Worm (Caenorhabditis elegans) whole organism, L2 larva: ENCODE measurements around the gene lact-5.

ENCODE experiments used
- ZK546.5 ChIP-seq: sonication (generic microtip); optimal IDR thresholded peaks from 2 replicates; lab custom pipeline; 2017; ENCODE audit warnings: missing biosample characterization, missing genetic modification characterization
- alr-1 ChIP-seq: fragments of 150-350 bp; optimal IDR thresholded peaks from 2 replicates; lab custom pipeline; 2014; ENCODE audit warnings: missing biosample characterization, missing genetic modification characterization
- elt-1 ChIP-seq: fragments of 150-350 bp; optimal IDR thresholded peaks from 2 replicates; lab custom pipeline; 2014; ENCODE audit warnings: missing biosample characterization, missing genetic modification characterization
- elt-3 ChIP-seq: sonication (generic microtip); optimal IDR thresholded peaks from 2 replicates; lab custom pipeline; 2017; ENCODE audit warnings: missing biosample characterization, missing genetic modification characterization
- fos-1 ChIP-seq: fragments of 150-350 bp; optimal IDR thresholded peaks from 2 replicates; lab custom pipeline; 2014; ENCODE audit warnings: missing biosample characterization, missing genetic modification characterization
- nhr-11 ChIP-seq: fragments of 150-350 bp; optimal IDR thresholded peaks from 2 replicates; lab custom pipeline; 2014; ENCODE audit warnings: missing biosample characterization, missing genetic modification characterization
- nhr-237 ChIP-seq: fragments of 150-350 bp; optimal IDR thresholded peaks from 2 replicates; lab custom pipeline; 2014; ENCODE audit warnings: missing biosample characterization, missing genetic modification characterization
- skn-1 ChIP-seq: sonication (generic microtip); optimal IDR thresholded peaks from 2 replicates; lab custom pipeline; 2017; ENCODE audit warnings: missing biosample characterization, missing genetic modification characterization
- unc-39 ChIP-seq: fragments of 150-350 bp; optimal IDR thresholded peaks from 2 replicates; lab custom pipeline; 2014; ENCODE audit warnings: missing biosample characterization, missing genetic modification characterization
- ztf-11 ChIP-seq: sonication (generic microtip); optimal IDR thresholded peaks from 2 replicates; lab custom pipeline; 2017; ENCODE audit warnings: missing biosample characterization, missing genetic modification characterization
- ztf-4 ChIP-seq: fragments of 150-350 bp; optimal IDR thresholded peaks from 2 replicates; lab custom pipeline; 2014; ENCODE audit warnings: missing biosample characterization, missing genetic modification characterization

DNA sequence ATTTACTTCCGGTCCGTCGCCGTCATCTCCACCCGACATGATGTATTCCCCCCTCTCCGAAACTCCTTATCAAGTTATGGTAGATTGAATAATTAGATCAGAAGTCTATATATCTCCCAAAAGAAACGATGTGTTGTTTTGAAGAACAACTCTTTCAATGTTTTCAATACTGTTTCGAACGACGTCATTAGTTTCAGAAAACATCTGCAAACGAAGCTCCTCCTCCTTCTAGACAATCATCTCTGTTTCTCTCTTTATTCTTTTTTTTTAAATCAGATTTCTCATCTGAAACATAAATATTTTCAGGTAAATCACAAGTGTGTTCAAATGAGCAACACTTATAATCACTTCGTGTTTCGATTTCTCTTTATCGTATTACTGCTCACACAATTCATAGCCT, 28.3 kb upstream of the lact-5 start, which contains the start of gene T23B7.3:
- TF ChIP-seq elt-1 (tag; lab: Kevin White, UChicago): no peak
- TF ChIP-seq ZK546.5 (tag; lab: Kevin White, UChicago): no peak
- no peak for TF ChIP-seq elt-3 (tag; lab: Kevin White, UChicago)
- no peak for TF ChIP-seq ztf-11 (tag; lab: Kevin White, UChicago)
- TF ChIP-seq skn-1 (tag; lab: Kevin White, UChicago): no peak
- TF ChIP-seq nhr-237 (tag; lab: Kevin White, UChicago): no peak
- no peak for TF ChIP-seq unc-39
- no peak for TF ChIP-seq nhr-11 (tag; lab: Kevin White, UChicago)
- no peak for TF ChIP-seq fos-1 (tag; lab: Kevin White, UChicago)
- no peak for TF ChIP-seq ztf-4
- TF ChIP-seq alr-1: no peak
